Worm (Caenorhabditis elegans) whole organism, mixed stage, embryonic: ENCODE data around the gene srh-75.

Source experiments
- blmp-1 ChIP-seq: fragments of 150-350 bp; optimal IDR thresholded peaks from 2 replicates; lab custom pipeline; 2014; ENCODE audit warnings: missing biosample characterization, missing genetic modification characterization
- ceh-39 ChIP-seq: fragments of 150-350 bp; optimal IDR thresholded peaks from 2 replicates; lab custom pipeline; 2014; ENCODE audit warnings: missing biosample characterization, missing genetic modification characterization
- ceh-43 ChIP-seq: fragments of 200-800 bp; sonication (Bioruptor generic); optimal IDR thresholded peaks from 2 replicates; lab custom pipeline; 2018; ENCODE audit warnings: mild to moderate bottlenecking, missing genetic modification characterization, moderate library complexity, missing compliant biosample characterization
- ceh-83 ChIP-seq: fragments of 200-800 bp; sonication (Bioruptor generic); optimal IDR thresholded peaks from 2 replicates; lab custom pipeline; 2018; ENCODE audit warnings: mild to moderate bottlenecking, missing genetic modification characterization, missing compliant biosample characterization
- cnd-1 ChIP-seq: fragments of 200-800 bp; sonication (Bioruptor generic); optimal IDR thresholded peaks from 2 replicates; lab custom pipeline; 2018; ENCODE audit warnings: mild to moderate bottlenecking, missing genetic modification characterization, missing compliant biosample characterization
- drap-1 ChIP-seq: fragments of 200-800 bp; sonication (Bioruptor generic); optimal IDR thresholded peaks from 3 replicates; lab custom pipeline; 2018; ENCODE audit warnings: mild to moderate bottlenecking, missing genetic modification characterization, missing compliant biosample characterization
- elt-1 ChIP-seq: sonication (generic microtip); optimal IDR thresholded peaks from 2 replicates; lab custom pipeline; 2017; ENCODE audit warnings: missing genetic modification characterization, mild to moderate bottlenecking, missing compliant biosample characterization, antibody characterized with exemption, moderate library complexity, borderline replicate concordance; ENCODE audit not compliant: insufficient read depth
- elt-3 ChIP-seq: fragments of 150-350 bp; optimal IDR thresholded peaks from 2 replicates; lab custom pipeline; 2014; ENCODE audit warnings: missing biosample characterization, missing genetic modification characterization
- ham-2 ChIP-seq: fragments of 200-800 bp; sonication (Bioruptor generic); optimal IDR thresholded peaks from 2 replicates; lab custom pipeline; 2018; ENCODE audit warnings: mild to moderate bottlenecking, missing genetic modification characterization, missing compliant biosample characterization
- hlh-1 ChIP-seq: fragments of 150-350 bp; optimal IDR thresholded peaks from 2 replicates; lab custom pipeline; 2014; ENCODE audit warnings: missing biosample characterization, missing genetic modification reagents, missing genetic modification characterization
- lin-13 ChIP-seq: fragments of 150-350 bp; optimal IDR thresholded peaks from 2 replicates; lab custom pipeline; 2014; ENCODE audit warnings: missing biosample characterization, missing genetic modification characterization
- lin-32 ChIP-seq: fragments of 200-800 bp; sonication (Bioruptor generic); optimal IDR thresholded peaks from 2 replicates; lab custom pipeline; 2018; ENCODE audit warnings: mild to moderate bottlenecking, missing genetic modification characterization, missing compliant biosample characterization
- mab-5 ChIP-seq: fragments of 150-350 bp; optimal IDR thresholded peaks from 2 replicates; lab custom pipeline; 2014; ENCODE audit warnings: missing biosample characterization, missing genetic modification characterization
- mep-1 ChIP-seq: fragments of 150-350 bp; optimal IDR thresholded peaks from 2 replicates; lab custom pipeline; 2017; ENCODE audit warnings: missing biosample characterization, missing genetic modification reagents, missing genetic modification characterization, inconsistent platforms
- mls-2 ChIP-seq: sonication (generic microtip); optimal IDR thresholded peaks from 2 replicates; lab custom pipeline; 2016; ENCODE audit warnings: mild to moderate bottlenecking, missing genetic modification characterization, moderate library complexity, missing compliant biosample characterization
- nhr-12 ChIP-seq: fragments of 150-350 bp; optimal IDR thresholded peaks from 2 replicates; lab custom pipeline; 2014; ENCODE audit warnings: missing biosample characterization, missing genetic modification characterization
- nhr-2 ChIP-seq: fragments of 150-350 bp; optimal IDR thresholded peaks from 2 replicates; lab custom pipeline; 2014; ENCODE audit warnings: missing biosample characterization, missing genetic modification characterization
- nhr-237 ChIP-seq: fragments of 150-350 bp; optimal IDR thresholded peaks from 2 replicates; lab custom pipeline; 2014; ENCODE audit warnings: missing biosample characterization, missing genetic modification characterization
- nhr-28 ChIP-seq: fragments of 150-350 bp; optimal IDR thresholded peaks from 2 replicates; lab custom pipeline; 2014; ENCODE audit warnings: missing biosample characterization, missing genetic modification characterization
- nhr-76 ChIP-seq: sonication (generic microtip); optimal IDR thresholded peaks from 2 replicates; lab custom pipeline; 2017; ENCODE audit warnings: missing biosample characterization, missing genetic modification characterization
- pha-4 ChIP-seq: fragments of 150-350 bp; optimal IDR thresholded peaks from 2 replicates; lab custom pipeline; 2018; ENCODE audit warnings: missing biosample characterization, missing genetic modification reagents, missing genetic modification characterization
- snpc-4 ChIP-seq: fragments of 150-350 bp; optimal IDR thresholded peaks from 2 replicates; lab custom pipeline; 2014; ENCODE audit warnings: missing biosample characterization, missing genetic modification characterization
- sptf-1 ChIP-seq: sonication (generic microtip); optimal IDR thresholded peaks from 2 replicates; lab custom pipeline; 2017; ENCODE audit warnings: mild to moderate bottlenecking, missing genetic modification characterization, moderate library complexity, missing compliant biosample characterization
- tbx-8 ChIP-seq: fragments of 200-800 bp; sonication (Bioruptor generic); optimal IDR thresholded peaks from 2 replicates; lab custom pipeline; 2018; ENCODE audit warnings: mild to moderate bottlenecking, missing genetic modification characterization, moderate library complexity, missing compliant biosample characterization
- unc-120 ChIP-seq: sonication (generic microtip); optimal IDR thresholded peaks from 2 replicates; lab custom pipeline; 2017; ENCODE audit warnings: missing genetic modification characterization, missing compliant biosample characterization; ENCODE audit not compliant: poor library complexity, severe bottlenecking
- zip-8 ChIP-seq: fragments of 150-350 bp; optimal IDR thresholded peaks from 2 replicates; lab custom pipeline; 2014; ENCODE audit warnings: missing biosample characterization, missing genetic modification characterization
- ztf-11 ChIP-seq: fragments of 150-350 bp; optimal IDR thresholded peaks from 2 replicates; lab custom pipeline; 2014; ENCODE audit warnings: missing biosample characterization, missing genetic modification characterization

Gene srh-75

DNA sequence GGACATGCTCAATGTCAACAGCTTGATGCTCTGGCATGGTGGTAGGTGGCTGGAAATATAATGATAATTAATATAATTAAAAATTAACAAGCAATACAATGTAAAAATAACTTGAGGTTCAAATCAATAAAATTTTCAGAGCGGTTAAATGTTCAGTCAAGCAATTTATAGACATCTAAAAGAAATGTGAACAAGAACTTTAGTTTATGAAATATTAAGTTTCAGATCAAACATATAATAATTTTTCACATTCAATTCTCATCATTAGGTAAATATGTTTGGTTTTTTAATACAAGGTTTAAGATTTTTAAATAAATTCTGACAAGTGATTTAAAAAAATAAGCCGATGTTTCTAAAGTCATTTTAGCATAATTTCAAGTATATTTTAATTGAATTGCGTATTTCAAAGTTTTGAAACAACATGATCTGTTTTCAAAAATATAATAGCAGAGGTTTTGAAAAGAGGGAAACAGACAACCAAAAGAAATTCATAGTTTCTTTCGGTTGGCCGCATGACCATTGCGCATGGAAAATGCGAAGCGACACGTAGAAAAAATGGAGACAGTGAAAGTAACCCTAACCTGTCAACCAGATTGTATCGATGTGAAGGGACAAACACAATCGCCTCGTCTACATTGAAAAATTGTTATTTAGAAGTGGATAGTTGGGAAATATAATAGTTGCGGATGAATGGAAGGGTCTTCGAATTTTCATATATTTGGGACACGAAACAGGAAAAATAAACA lies 3.5 kb upstream of the srh-75 start, which contains the start of gene T04C12.11:
Gene T04C12.11, minus strand, starts transcription at position 51 of the 746 bp plus-strand sequence.
- TF ChIP-seq snpc-4 (no peak), drap-1 (no peak), mep-1 (tag; lab: Kevin White, UChicago) (no peak), elt-3 (no peak), unc-120 (tag; lab: Kevin White, UChicago) (no peak)

DNA sequence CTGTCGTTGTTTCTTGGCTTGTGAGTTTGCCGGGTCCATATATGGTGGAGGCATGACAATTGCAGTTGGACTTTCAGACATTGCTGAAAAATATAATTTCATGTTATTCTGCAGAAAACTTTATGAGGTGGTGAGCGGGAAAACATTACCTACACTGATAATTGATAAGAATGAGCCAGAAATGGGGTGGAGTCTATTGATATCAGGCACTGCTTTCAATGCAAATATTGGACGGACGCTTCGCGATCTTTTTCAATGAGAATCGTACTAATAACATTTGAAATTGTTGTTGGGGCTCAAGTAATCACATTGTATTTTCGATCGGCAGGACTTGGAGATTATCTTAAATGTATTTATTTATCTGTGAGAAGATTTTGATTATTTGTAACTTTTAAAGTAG lies 2.2 kb upstream of the srh-75 start, which contains the start of gene T04C12.1:
Gene T04C12.1, minus strand, starts transcription at position 90 of the 400 bp plus-strand sequence.
- no peak for TF ChIP-seq sptf-1
- no peak for TF ChIP-seq lin-13 (tag; lab: Kevin White, UChicago)
- no peak for TF ChIP-seq elt-3
- TF ChIP-seq mab-5, result no peak
- TF ChIP-seq snpc-4, result no peak
- no peak for TF ChIP-seq pha-4
- no peak for TF ChIP-seq elt-1 (tag; lab: Kevin White, UChicago)
- TF ChIP-seq ztf-11 (tag; lab: Kevin White, UChicago), result no peak
- no peak for TF ChIP-seq tbx-8 (GFP tag; lab: Kevin White, UChicago)
- TF ChIP-seq blmp-1 (tag; lab: Kevin White, UChicago), result no peak
- no peak for TF ChIP-seq ceh-43
- no peak for TF ChIP-seq hlh-1 (tag; lab: Kevin White, UChicago)
- no peak for TF ChIP-seq mls-2 (tag; lab: Kevin White, UChicago)
- TF ChIP-seq nhr-28 (tag; lab: Kevin White, UChicago), result no peak
- TF ChIP-seq mep-1 (tag; lab: Kevin White, UChicago), result no peak

DNA sequence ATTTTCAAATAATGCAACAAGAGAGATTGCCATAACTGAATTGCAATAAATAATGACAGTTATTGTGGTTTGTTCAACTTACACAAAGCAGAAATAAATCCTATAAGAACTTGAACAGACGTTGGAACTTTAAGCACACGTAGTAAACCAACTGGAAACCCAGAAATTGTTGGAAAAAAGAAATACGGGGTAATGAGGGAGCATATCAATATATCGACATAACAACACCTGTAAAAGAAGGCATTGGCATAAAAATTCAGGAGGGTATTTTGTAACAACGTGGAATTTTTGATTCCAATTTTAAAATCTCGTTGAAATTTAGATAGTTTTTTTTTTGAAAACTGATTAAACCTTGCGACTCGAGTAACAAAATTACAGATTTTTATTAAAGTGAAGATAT lies 459 bp downstream of the srh-75 start:
- TF ChIP-seq lin-13 (tag; lab: Kevin White, UChicago), result no peak
- no peak for TF ChIP-seq sptf-1
- TF ChIP-seq elt-3, result no peak
- no peak for TF ChIP-seq lin-32
- TF ChIP-seq ham-2, result no peak
- TF ChIP-seq zip-8, result no peak
- no peak for TF ChIP-seq nhr-237 (tag; lab: Kevin White, UChicago)
- TF ChIP-seq nhr-12 (tag; lab: Kevin White, UChicago), result no peak
- no peak for TF ChIP-seq nhr-76 (tag; lab: Kevin White, UChicago)
- TF ChIP-seq elt-1 (tag; lab: Kevin White, UChicago), result no peak
- no peak for TF ChIP-seq tbx-8 (GFP tag; lab: Kevin White, UChicago)
- no peak for TF ChIP-seq ceh-43
- no peak for TF ChIP-seq mep-1 (tag; lab: Kevin White, UChicago)

DNA sequence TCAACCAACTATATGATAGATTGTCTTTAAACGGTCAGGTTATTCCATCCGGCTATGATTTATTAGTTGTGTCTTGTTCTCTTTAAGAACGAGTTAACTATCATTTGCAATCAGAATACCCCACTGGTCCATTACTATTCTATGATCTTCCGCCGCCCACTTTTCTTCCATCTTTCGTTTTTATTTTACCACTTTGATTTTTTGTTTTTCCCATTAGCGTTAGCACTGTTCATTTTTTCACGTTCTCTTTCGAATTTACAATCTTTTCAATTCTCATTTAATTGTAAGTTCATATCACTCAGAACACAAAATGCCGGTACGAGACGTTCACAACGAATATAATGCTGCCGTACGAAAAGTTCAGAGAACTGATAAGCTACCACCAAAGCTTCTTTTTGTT lies 3.1 kb downstream of the srh-75 start, which contains the start of gene T04C12.7:
Gene T04C12.7, plus strand, starts transcription at position 301 of the 400 bp plus-strand sequence.
- TF ChIP-seq tbx-8 (GFP tag; lab: Kevin White, UChicago) (no peak), lin-32 (no peak), lin-13 (tag; lab: Kevin White, UChicago) (no peak), hlh-1 (tag; lab: Kevin White, UChicago) (no peak), elt-1 (tag; lab: Kevin White, UChicago) (no peak), ceh-39 (tag; lab: Kevin White, UChicago) (no peak), cnd-1 (tag; lab: Kevin White, UChicago) (no peak), nhr-76 (tag; lab: Kevin White, UChicago) (no peak), sptf-1 (no peak), mls-2 (tag; lab: Kevin White, UChicago) (no peak)

DNA sequence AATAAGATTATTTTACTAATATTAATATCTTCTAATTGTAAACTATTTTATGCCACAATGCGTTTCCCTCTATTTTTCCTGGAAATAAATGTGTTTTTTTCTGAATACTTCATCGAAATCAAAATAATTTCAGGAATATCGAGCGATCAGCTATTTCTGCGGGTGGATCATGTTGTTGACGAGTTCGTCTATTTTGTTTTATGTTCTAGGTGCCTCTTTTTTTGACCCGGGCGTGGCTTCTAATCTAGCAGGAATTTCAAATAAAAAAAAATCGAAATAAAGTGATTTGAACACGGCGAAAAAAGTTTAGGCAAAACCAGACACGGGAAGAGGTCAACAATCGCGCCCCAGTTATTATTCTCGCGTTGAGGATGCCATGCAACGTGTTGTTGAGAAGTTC lies 5.0 kb downstream of the srh-75 start, which contains the start of gene T04C12.33:
Gene T04C12.33, plus strand, starts transcription at position 301 of the 400 bp plus-strand sequence.
- TF ChIP-seq nhr-2, result no peak
- no peak for TF ChIP-seq nhr-28 (tag; lab: Kevin White, UChicago)

DNA sequence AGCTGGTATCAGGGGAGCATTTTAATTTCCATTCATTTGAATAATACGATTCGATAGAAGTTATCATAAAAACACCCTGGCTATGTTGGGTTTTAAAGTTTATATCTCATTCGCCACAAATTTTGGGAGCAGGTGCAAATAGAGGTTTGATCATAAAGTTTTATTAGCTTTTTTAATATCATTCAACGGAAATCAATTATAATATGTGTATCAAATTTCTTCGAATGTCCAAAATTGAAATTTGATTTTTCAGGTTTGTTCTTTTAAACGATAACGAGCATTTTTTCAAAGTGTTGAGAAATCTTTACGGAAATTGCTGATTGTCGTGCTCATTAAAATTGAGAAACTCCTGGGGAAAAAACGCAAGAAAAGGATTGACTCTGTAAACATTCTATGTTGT lies 8.3 kb downstream of the srh-75 start, which contains the start of gene srh-74:
Gene srh-74, minus strand, starts transcription at position 101 of the 400 bp plus-strand sequence.
- TF ChIP-seq snpc-4 (no peak), zip-8 (no peak), ceh-43 (no peak), ceh-83 (GFP tag; lab: Kevin White, UChicago) (no peak), drap-1 (no peak), blmp-1 (tag; lab: Kevin White, UChicago) (no peak)
